Worm (Caenorhabditis elegans) whole organism, L4 larva: Measurements from ENCODE around the gene R03H10.7.

ENCODE experiments used
- D1046.2 ChIP-seq: fragments of 200-800 bp; sonication (Bioruptor generic); IDR thresholded peaks from 2 replicates; pipeline ENCODE4 v1.3.6; 2022; ENCODE audit warnings: missing genetic modification characterization, missing compliant biosample characterization
- F49E8.2 ChIP-seq: sonication (generic microtip); optimal IDR thresholded peaks from 2 replicates; lab custom pipeline; 2016; ENCODE audit warnings: missing compliant biosample characterization, mild to moderate bottlenecking, missing genetic modification characterization, borderline replicate concordance
- R02D3.7 ChIP-seq: fragments of 150-350 bp; sonication (generic microtip); optimal IDR thresholded peaks from 3 replicates; lab custom pipeline; 2014; ENCODE audit warnings: missing biosample characterization, missing genetic modification characterization
- Y5F2A.4 ChIP-seq: fragments of 200-800 bp; sonication (Bioruptor generic); optimal IDR thresholded peaks from 2 replicates; lab custom pipeline; 2018; ENCODE audit warnings: mild to moderate bottlenecking, missing genetic modification characterization, missing compliant biosample characterization
- ZK337.2 ChIP-seq: fragments of 200-800 bp; sonication (Bioruptor generic); IDR thresholded peaks from 2 replicates; pipeline ENCODE4 v1.3.6; 2022; ENCODE audit warnings: missing genetic modification reagents, missing genetic modification characterization, missing compliant biosample characterization
- ZK546.5 ChIP-seq, 2 experiments: sonication (generic microtip); optimal IDR thresholded peaks; 2 replicates each; lab custom pipeline; 2017; ENCODE audit warnings: missing biosample characterization in 2 of 2, missing genetic modification characterization in 2 of 2
- aha-1 ChIP-seq: fragments of 150-350 bp; peaks from one replicate; lab custom pipeline; 2014; ENCODE audit warnings: missing biosample characterization, missing genetic modification characterization
- arid-1 ChIP-seq: fragments of 200-800 bp; sonication (Bioruptor generic); conservative IDR thresholded peaks from 2 replicates; pipeline ENCODE4 v1.3.6; 2022; ENCODE audit warnings: missing genetic modification reagents, missing genetic modification characterization, missing compliant biosample characterization
- ceh-20 ChIP-seq: fragments of 200-800 bp; sonication (Bioruptor generic); IDR thresholded peaks from 2 replicates; pipeline ENCODE4 v1.3.6; 2022; ENCODE audit warnings: missing genetic modification reagents, missing genetic modification characterization, missing compliant biosample characterization
- ceh-28 ChIP-seq: fragments of 150-350 bp; optimal IDR thresholded peaks from 2 replicates; lab custom pipeline; 2014; ENCODE audit warnings: missing biosample characterization, missing genetic modification reagents, missing genetic modification characterization
- ceh-32 ChIP-seq: sonication (generic microtip); optimal IDR thresholded peaks from 2 replicates; lab custom pipeline; 2016; ENCODE audit warnings: mild to moderate bottlenecking, missing genetic modification characterization, missing compliant biosample characterization; ENCODE audit not compliant: poor library complexity
- ceh-62 ChIP-seq: sonication (generic microtip); optimal IDR thresholded peaks from 2 replicates; lab custom pipeline; 2017; ENCODE audit warnings: missing biosample characterization, missing genetic modification characterization
- ceh-82 ChIP-seq: sonication (generic microtip); optimal IDR thresholded peaks from 2 replicates; lab custom pipeline; 2017; ENCODE audit warnings: missing biosample characterization, missing genetic modification characterization
- daf-12 ChIP-seq: fragments of 150-350 bp; optimal IDR thresholded peaks from 2 replicates; lab custom pipeline; 2014; ENCODE audit warnings: missing biosample characterization, missing genetic modification reagents, missing genetic modification characterization
- daf-16 ChIP-seq, 3 experiments: sonication (generic microtip); optimal IDR thresholded peaks; 2 replicates each; lab custom pipeline; 2016 to 2017; ENCODE audit warnings: missing genetic modification characterization in 3 of 3, missing genetic modification reagents in 3 of 3, mild to moderate bottlenecking in 2 of 3, missing compliant biosample characterization in 2 of 3, missing biosample characterization in 1 of 3, moderate library complexity in 1 of 3
- daf-8 ChIP-seq: fragments of 200-800 bp; sonication (Bioruptor generic); IDR thresholded peaks from 2 replicates; pipeline ENCODE4 v1.3.6; 2022; ENCODE audit warnings: missing genetic modification characterization, missing compliant biosample characterization
- dmd-9 ChIP-seq: fragments of 200-800 bp; sonication (Bioruptor generic); IDR thresholded peaks from 2 replicates; pipeline ENCODE4 v1.3.6; 2022; ENCODE audit warnings: missing genetic modification reagents, missing genetic modification characterization, missing compliant biosample characterization
- dpl-1 ChIP-seq: fragments of 150-350 bp; optimal IDR thresholded peaks from 2 replicates; lab custom pipeline; 2014; ENCODE audit warnings: missing biosample characterization, missing genetic modification reagents, missing genetic modification characterization
- duxl-1 ChIP-seq: sonication (generic microtip); optimal IDR thresholded peaks from 2 replicates; lab custom pipeline; 2016; ENCODE audit warnings: mild to moderate bottlenecking, missing genetic modification characterization, moderate library complexity, missing compliant biosample characterization; ENCODE audit not compliant: poor library complexity
- dve-1 ChIP-seq: sonication (generic microtip); optimal IDR thresholded peaks from 2 replicates; lab custom pipeline; 2017; ENCODE audit warnings: antibody characterized with exemption, mild to moderate bottlenecking, missing genetic modification characterization, missing compliant biosample characterization; ENCODE audit not compliant: insufficient read depth
- egl-27 ChIP-seq: sonication (generic microtip); optimal IDR thresholded peaks from 3 replicates; lab custom pipeline; 2017; ENCODE audit warnings: missing biosample characterization, missing genetic modification reagents, missing genetic modification characterization
- fos-1 ChIP-seq: fragments of 150-350 bp; optimal IDR thresholded peaks from 2 replicates; lab custom pipeline; 2014; ENCODE audit warnings: missing biosample characterization, missing genetic modification characterization
- gei-8 ChIP-seq: fragments of 200-800 bp; sonication (Bioruptor generic); optimal IDR thresholded peaks from 2 replicates; lab custom pipeline; 2018; ENCODE audit warnings: mild to moderate bottlenecking, missing genetic modification characterization, missing compliant biosample characterization
- hlh-11 ChIP-seq: fragments of 200-800 bp; sonication (Bioruptor generic); optimal IDR thresholded peaks from 2 replicates; lab custom pipeline; 2018; ENCODE audit warnings: mild to moderate bottlenecking, missing genetic modification characterization, missing compliant biosample characterization
- hlh-30 ChIP-seq: sonication (generic microtip); optimal IDR thresholded peaks from 2 replicates; lab custom pipeline; 2017; ENCODE audit warnings: antibody characterized with exemption, mild to moderate bottlenecking, missing genetic modification characterization, missing compliant biosample characterization; ENCODE audit not compliant: insufficient read depth
- hmg-1.1 ChIP-seq: fragments of 200-800 bp; sonication (Bioruptor generic); IDR thresholded peaks from 2 replicates; pipeline ENCODE4 v1.3.6; 2022; ENCODE audit warnings: missing genetic modification reagents, missing genetic modification characterization, missing compliant biosample characterization
- lin-13 ChIP-seq: fragments of 150-350 bp; optimal IDR thresholded peaks from 2 replicates; lab custom pipeline; 2014; ENCODE audit warnings: missing biosample characterization, missing genetic modification reagents, missing genetic modification characterization
- lin-15B ChIP-seq: fragments of 150-350 bp; sonication (generic microtip); optimal IDR thresholded peaks from 3 replicates; lab custom pipeline; 2014; ENCODE audit warnings: missing biosample characterization, missing genetic modification characterization
- lin-39 ChIP-seq: fragments of 150-350 bp; optimal IDR thresholded peaks from 2 replicates; lab custom pipeline; 2014; ENCODE audit warnings: missing biosample characterization, missing genetic modification reagents, missing genetic modification characterization
- lir-3 ChIP-seq: sonication (generic microtip); optimal IDR thresholded peaks from 2 replicates; lab custom pipeline; 2016; ENCODE audit warnings: mild to moderate bottlenecking, missing genetic modification characterization, missing compliant biosample characterization
- madf-5 ChIP-seq, 2 experiments: fragments of 200-800 bp; sonication (Bioruptor generic); IDR thresholded peaks; 2 replicates each; pipeline ENCODE4 v1.3.6; 2022; ENCODE audit warnings: missing compliant biosample characterization in 2 of 2, missing genetic modification characterization in 2 of 2
- madf-9 ChIP-seq: fragments of 200-800 bp; sonication (Bioruptor generic); conservative IDR thresholded peaks from 2 replicates; pipeline ENCODE4 v1.3.6; 2022; ENCODE audit warnings: missing genetic modification reagents, missing genetic modification characterization, missing compliant biosample characterization
- mxl-2 ChIP-seq: fragments of 200-800 bp; sonication (Bioruptor generic); conservative IDR thresholded peaks from 2 replicates; pipeline ENCODE4 v1.3.6; 2022; ENCODE audit warnings: missing genetic modification reagents, missing genetic modification characterization, missing compliant biosample characterization
- mxl-3 ChIP-seq: fragments of 200-800 bp; sonication (Bioruptor generic); optimal IDR thresholded peaks from 2 replicates; lab custom pipeline; 2018; ENCODE audit warnings: mild to moderate bottlenecking, missing genetic modification characterization, missing compliant biosample characterization
- nhr-102 ChIP-seq: sonication (generic microtip); optimal IDR thresholded peaks from 2 replicates; lab custom pipeline; 2016; ENCODE audit warnings: mild to moderate bottlenecking, missing genetic modification characterization, moderate library complexity, missing compliant biosample characterization
- nhr-11 ChIP-seq: fragments of 150-350 bp; optimal IDR thresholded peaks from 2 replicates; lab custom pipeline; 2014; ENCODE audit warnings: missing biosample characterization, missing genetic modification characterization
- nhr-111 ChIP-seq: fragments of 200-800 bp; sonication (Bioruptor generic); optimal IDR thresholded peaks from 2 replicates; lab custom pipeline; 2018; ENCODE audit warnings: mild to moderate bottlenecking, missing genetic modification characterization, missing compliant biosample characterization
- nhr-237 ChIP-seq: sonication (generic microtip); optimal IDR thresholded peaks from 2 replicates; lab custom pipeline; 2017; ENCODE audit warnings: missing biosample characterization, missing genetic modification characterization
- nhr-41 ChIP-seq: fragments of 200-800 bp; sonication (Bioruptor generic); IDR thresholded peaks from 2 replicates; pipeline ENCODE4 v1.3.6; 2022; ENCODE audit warnings: missing genetic modification reagents, missing genetic modification characterization, missing compliant biosample characterization
- nhr-42 ChIP-seq: fragments of 200-800 bp; sonication (Bioruptor generic); IDR thresholded peaks from 2 replicates; pipeline ENCODE4 v1.3.6; 2022; ENCODE audit warnings: missing genetic modification characterization, missing compliant biosample characterization
- set-16 ChIP-seq: fragments of 200-800 bp; sonication (Bioruptor generic); IDR thresholded peaks from 2 replicates; pipeline ENCODE4 v1.3.6; 2022; ENCODE audit warnings: missing genetic modification reagents, missing genetic modification characterization, missing compliant biosample characterization
- snpc-4 ChIP-seq: fragments of 150-350 bp; optimal IDR thresholded peaks from 2 replicates; lab custom pipeline; 2014; ENCODE audit warnings: missing biosample characterization, missing genetic modification characterization
- unc-62 ChIP-seq, 3 experiments: fragments of 150-350 bp in 1 of 3; sonication (generic microtip); optimal IDR thresholded peaks in 2 of 3; peaks in 1 of 3; 1 replicate in 1 of 3; 2 replicates in 2 of 3; lab custom pipeline; 2014 to 2017; ENCODE audit warnings: missing biosample characterization in 3 of 3, missing genetic modification characterization in 3 of 3, missing genetic modification reagents in 3 of 3, missing genotype in 1 of 3

R03H10.7 gene

DNA sequence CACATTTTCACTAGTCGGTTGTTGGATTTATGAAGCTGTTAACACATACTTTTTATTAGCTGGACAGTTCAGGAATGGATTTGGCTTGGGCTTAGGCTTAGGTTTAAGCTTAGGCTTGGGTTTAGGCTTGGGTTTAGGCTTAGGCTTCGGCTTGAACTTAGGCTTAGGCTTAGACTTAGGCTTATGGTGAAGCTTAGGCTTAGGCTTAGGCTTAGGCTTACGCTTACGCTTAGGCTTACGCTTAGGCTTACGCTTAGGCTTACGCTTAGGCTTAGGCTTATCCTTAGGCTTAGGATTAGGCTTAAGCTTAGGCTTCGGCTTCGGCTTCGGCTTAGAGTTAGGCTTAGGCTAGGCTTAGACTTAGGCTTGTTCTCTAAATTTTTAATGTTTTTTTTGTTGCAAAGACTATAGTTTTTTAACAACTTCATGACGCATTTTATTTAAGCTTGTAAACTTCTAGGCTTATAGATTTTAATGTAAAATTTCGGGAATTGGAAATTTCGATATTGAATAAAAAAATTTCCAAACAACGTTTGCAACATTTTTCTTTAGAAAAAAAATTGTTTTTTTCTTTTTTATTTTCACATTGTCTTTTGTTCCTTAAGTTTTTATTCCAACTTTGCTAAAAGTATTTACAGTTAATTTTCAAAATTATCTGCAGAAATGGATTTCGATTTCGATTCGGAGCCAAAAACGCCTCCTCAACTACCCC, 23.5 kb downstream of the R03H10.7 start, which contains the start of gene R03H10.2:
R03H10.2 (plus strand) TSS at position 662 of the 712 bp plus-strand sequence.
- TF ChIP-seq mxl-2 (GFP tag; lab: Robert Waterston, UW) (0 out of 2 replicates have a peak, but pooled peaks have one; percentile 4), ceh-32 (tag; lab: Kevin White, UChicago) (no peak), ceh-82 (tag; lab: Kevin White, UChicago) (no peak), unc-62 (GFP tag; optimal IDR thresholded peaks at IDR 0.05 in 1 of 2; lab: Kevin White, UChicago) (no peak), unc-62 (tag; optimal IDR thresholded peaks at IDR 0.05; lab: Kevin White, UChicago) (no peak), nhr-42 (GFP tag; lab: Robert Waterston, UW) (no peak)

- peak; percentile 42 for TF ChIP-seq aha-1 (tag; lab: Kevin White, UChicago)
- no peak for TF ChIP-seq ceh-28 (tag; lab: Kevin White, UChicago)
- TF ChIP-seq, all 104 proteins: peak for 1
These were observed 25.9 kb downstream of the R03H10.7 start for ce11 chrII:4152864-4153263.

DNA sequence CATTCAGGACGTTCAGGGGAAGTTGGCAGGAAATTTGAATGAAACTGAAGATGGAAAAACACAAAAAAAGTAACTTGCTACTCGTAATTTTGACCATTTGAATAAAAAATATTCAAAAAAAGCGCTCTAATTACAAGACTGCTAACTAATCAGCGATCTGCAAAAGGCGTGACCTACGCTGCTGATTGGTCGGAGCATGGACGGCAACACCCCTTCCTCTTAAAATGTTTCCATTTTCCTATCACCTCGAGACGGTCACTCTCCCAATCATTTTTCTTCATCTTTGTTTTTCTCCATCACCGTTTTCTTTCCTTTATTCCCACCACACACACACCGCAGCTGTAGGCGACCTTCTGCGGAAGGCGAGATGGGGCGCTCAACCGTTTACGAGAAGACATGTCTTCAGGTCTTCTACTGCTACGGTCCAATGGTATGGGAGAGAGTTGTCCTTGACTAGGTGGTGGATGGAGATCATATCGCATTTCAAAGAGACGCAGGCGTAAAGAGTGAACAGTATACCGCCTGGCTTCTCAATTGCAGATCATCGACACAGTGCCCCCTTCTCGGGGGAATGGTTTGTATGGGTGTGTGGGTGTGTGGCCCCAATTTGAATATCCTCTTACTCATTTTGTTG, 27.1 kb downstream of the R03H10.7 start:
- TF ChIP-seq set-16 (GFP tag; lab: Robert Waterston, UW) (no peak), nhr-237 (no peak), fos-1 (tag; lab: Kevin White, UChicago) (no peak), daf-12 (no peak), nhr-111 (GFP tag; lab: Kevin White, UChicago) (no peak), dve-1 (no peak), mxl-3 (GFP tag; lab: Kevin White, UChicago) (peak; percentile 59), hlh-30 (peak; percentile 27), unc-62 (GFP tag; optimal IDR thresholded peaks at IDR 0.05 in 1 of 2; lab: Kevin White, UChicago) (peak in 1 of 2 experiments; percentile 45), unc-62 (tag; optimal IDR thresholded peaks at IDR 0.05; lab: Kevin White, UChicago) (no peak), nhr-42 (GFP tag; lab: Robert Waterston, UW) (no peak), R02D3.7 (no peak), lin-15B (tag; lab: Kevin White, UChicago) (no peak), ceh-20 (GFP tag; lab: Robert Waterston, UW) (no peak), duxl-1 (no peak), arid-1 (GFP tag; lab: Robert Waterston, UW) (no peak), egl-27 (tag; lab: Kevin White, UChicago) (no peak), aha-1 (tag; lab: Kevin White, UChicago) (no peak), daf-16 (GFP tag; optimal IDR thresholded peaks at IDR 0.05; lab: Kevin White, UChicago) (no peak), daf-16 (tag; optimal IDR thresholded peaks at IDR 0.05; lab: Kevin White, UChicago) (no peak), lin-13 (GFP tag; lab: Kevin White, UChicago) (no peak), dmd-9 (GFP tag; lab: Robert Waterston, UW) (no peak), mxl-2 (GFP tag; lab: Robert Waterston, UW) (no peak), madf-9 (GFP tag; lab: Robert Waterston, UW) (no peak), nhr-41 (GFP tag; lab: Robert Waterston, UW) (no peak), gei-8 (no peak), daf-8 (no peak), nhr-102 (no peak), lin-39 (tag; lab: Kevin White, UChicago) (no peak), dpl-1 (no peak), hlh-11 (tag; lab: Kevin White, UChicago) (peak; percentile 20), snpc-4 (tag; lab: Kevin White, UChicago) (no peak), lir-3 (tag; lab: Kevin White, UChicago) (no peak), nhr-11 (tag; lab: Kevin White, UChicago) (no peak), ZK337.2 (GFP tag; lab: Robert Waterston, UW) (no peak), D1046.2 (GFP tag; lab: Robert Waterston, UW) (no peak), ceh-62 (no peak), Y5F2A.4 (GFP tag; lab: Kevin White, UChicago) (no peak), F49E8.2 (tag; lab: Kevin White, UChicago) (no peak), ZK546.5 (tag; optimal IDR thresholded peaks at IDR 0.05; lab: Kevin White, UChicago) (no peak), madf-5 (GFP tag; IDR thresholded peaks at IDR 0.05; lab: Robert Waterston, UW) (no peak), hmg-1.1 (GFP tag; lab: Robert Waterston, UW) (no peak)
